Worm (Caenorhabditis elegans): ENCODE data around the gene C03B1.6.

- TF ChIP-seq him-1 (tag; optimal IDR thresholded peaks at IDR 0.05) (peak; percentile 47), dao-5 (tag; optimal IDR thresholded peaks at IDR 0.05) (no peak), W03F9.2 (tag; optimal IDR thresholded peaks at IDR 0.05) (no peak)
Observed at ce11 chrX:6378363-6378762, 28.2 kb downstream of the C03B1.6 start.

Measured in whole organism, L4/young adult.